Fruit fly (Drosophila melanogaster) whole organism: ENCODE data around the gene CG3457.

Source experiments
- CG8478 ChIP-seq: fragments of >200 bp; optimal IDR thresholded peaks from 2 replicates; lab custom pipeline; 2018; ENCODE audit warnings: inconsistent platforms
- Dll ChIP-seq: fragments of >200 bp; optimal IDR thresholded peaks from 2 replicates; lab custom pipeline; 2017
- EcR ChIP-seq, 2 experiments: fragments of >200 bp; optimal IDR thresholded peaks; 2 replicates each; lab custom pipeline; 2017; ENCODE audit warnings: missing biosample characterization in 2 of 2, missing genetic modification characterization in 2 of 2, missing genetic modification reagents in 2 of 2
- psq ChIP-seq: fragments of >200 bp; optimal IDR thresholded peaks from 2 replicates; lab custom pipeline; 2017

DNA sequence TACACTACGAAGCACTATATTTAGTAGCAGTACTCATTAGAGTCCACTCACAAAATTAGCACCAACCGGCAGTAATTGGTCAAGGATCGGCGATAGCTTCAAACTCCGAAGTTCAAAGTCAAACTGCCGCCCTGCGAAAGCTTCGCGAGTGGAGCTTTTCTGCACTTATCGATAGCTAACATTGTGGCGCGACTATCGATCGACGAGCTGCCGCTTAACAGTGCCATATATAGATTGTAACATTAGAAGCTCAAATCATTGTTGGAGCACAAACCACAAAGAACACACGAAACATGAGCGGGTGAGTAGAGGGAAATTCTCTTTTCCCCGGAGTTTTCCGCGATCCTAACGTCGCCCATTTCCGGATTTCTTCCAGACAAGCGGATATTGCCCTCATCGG is 42.5 kb upstream of the CG3457 start, which contains the start of gene Pgd:
- TF ChIP-seq CG8478 (lab: Kevin White, UChicago) (no peak), EcR (GFP tag; optimal IDR thresholded peaks at IDR 0.05; lab: Kevin White, UChicago) (no peak), Dll (no peak), psq (lab: Kevin White, UChicago) (no peak)
